Fruit fly (Drosophila melanogaster) whole organism, prepupa: ENCODE measurements around the gene sage.

Experiments
- CG6276 ChIP-seq: fragments of 200-800 bp; sonication (Bioruptor generic); optimal IDR thresholded peaks from 2 replicates; lab custom pipeline; 2017; ENCODE audit warnings: missing biosample characterization, mild to moderate bottlenecking, missing genetic modification characterization
- OdsH ChIP-seq: fragments of 200-800 bp; sonication (Bioruptor generic); optimal IDR thresholded peaks from 3 replicates; lab custom pipeline; 2016; ENCODE audit warnings: missing biosample characterization, missing genetic modification characterization
- spab ChIP-seq: fragments of 200-800 bp; sonication (Bioruptor generic); optimal IDR thresholded peaks from 2 replicates; lab custom pipeline; 2017; ENCODE audit warnings: missing biosample characterization, mild to moderate bottlenecking, missing genetic modification characterization, missing genetic modification reagents

DNA sequence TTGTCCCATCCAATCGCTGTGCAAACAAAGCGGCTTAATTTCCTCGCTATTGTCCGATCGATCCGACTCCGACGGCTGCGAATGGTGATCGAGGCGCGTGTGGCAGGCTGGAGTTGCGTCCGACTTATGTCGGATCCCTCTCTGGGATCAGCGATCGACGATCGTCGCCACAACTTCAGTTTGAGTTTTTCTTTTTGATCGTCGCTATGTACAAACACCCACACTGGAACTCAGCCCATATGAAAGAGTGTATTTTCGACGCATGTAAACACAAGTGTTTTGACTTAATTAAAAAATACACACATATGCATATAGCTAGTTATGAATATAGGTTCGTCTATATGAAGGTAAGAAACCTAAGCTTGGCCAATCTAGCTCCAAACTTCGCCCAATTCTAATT lies at the start of gene sage:
- TF ChIP-seq OdsH (GFP tag; lab: Kevin White, UChicago) (no peak), CG6276 (GFP tag; lab: Kevin White, UChicago) (no peak), spab (GFP tag; lab: Kevin White, UChicago) (no peak)
